Worm (Caenorhabditis elegans) whole organism, early embryonic: ENCODE results near the gene ZK228.10.

Experiments used
- B0310.2 ChIP-seq: sonication (generic microtip); optimal IDR thresholded peaks from 2 replicates; lab custom pipeline; 2016; ENCODE audit warnings: mild to moderate bottlenecking, missing genetic modification characterization, missing compliant biosample characterization
- ama-1 ChIP-seq: fragments of 150-350 bp; optimal IDR thresholded peaks from 2 replicates; lab custom pipeline; 2014

DNA sequence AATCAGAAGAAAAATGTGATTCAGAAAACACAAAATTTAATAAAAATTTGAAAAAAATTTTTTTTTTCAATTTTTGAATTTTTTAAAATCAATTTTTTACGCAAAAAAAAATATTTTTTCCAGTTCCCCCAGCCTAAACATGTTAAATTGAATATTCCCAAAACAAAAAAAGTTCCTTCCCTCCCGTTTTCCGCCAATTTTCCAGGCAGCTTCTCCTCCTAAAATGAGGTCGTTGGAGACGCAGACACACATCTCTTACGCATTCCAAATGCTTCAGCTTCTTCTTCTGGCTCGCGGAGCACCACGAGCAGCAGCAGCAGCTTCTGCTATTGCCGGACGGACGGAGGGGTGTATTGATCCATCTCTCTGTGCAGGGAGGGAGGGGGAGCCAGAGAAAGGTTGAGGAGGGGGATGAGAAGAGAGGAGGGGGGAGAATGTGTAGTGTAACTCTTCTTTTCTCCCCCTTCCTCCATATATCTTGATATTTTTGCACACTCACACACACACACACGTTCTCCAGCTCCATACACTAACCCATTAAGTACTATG lies 33.7 kb downstream of the ZK228.10 start:
- TF ChIP-seq ama-1 (lab: Kevin White, UChicago), result no peak
- no peak for TF ChIP-seq B0310.2 (tag; lab: Kevin White, UChicago)
